Fruit fly (Drosophila melanogaster) whole organism, prepupa: ENCODE data around the gene CG16782.

ENCODE experiments used
- CG10631 ChIP-seq: fragments of 200-800 bp; sonication (Bioruptor generic); optimal IDR thresholded peaks from 2 replicates; lab custom pipeline; 2016; ENCODE audit warnings: missing biosample characterization, missing genetic modification characterization
- CG10669 ChIP-seq: fragments of 200-800 bp; sonication (Bioruptor generic); optimal IDR thresholded peaks from 3 replicates; lab custom pipeline; 2018; ENCODE audit warnings: missing biosample characterization, mild to moderate bottlenecking, missing genetic modification characterization, moderate library complexity
- CG11294 ChIP-seq: fragments of 200-800 bp; sonication (Bioruptor generic); IDR thresholded peaks from 2 replicates; pipeline ENCODE4 v1.3.6; 2022; ENCODE audit warnings: missing biosample characterization, missing genetic modification characterization
- CG11902 ChIP-seq: fragments of 200-800 bp; sonication (Bioruptor generic); optimal IDR thresholded peaks from 3 replicates; lab custom pipeline; 2016; ENCODE audit warnings: missing biosample characterization, missing genetic modification characterization
- CG15336 ChIP-seq: fragments of 200-800 bp; sonication (Bioruptor generic); IDR thresholded peaks from 2 replicates; pipeline ENCODE4 v1.3.6; 2022; ENCODE audit warnings: missing biosample characterization, missing genetic modification characterization
- CG16779 ChIP-seq: fragments of 200-800 bp; sonication (Bioruptor generic); optimal IDR thresholded peaks from 3 replicates; lab custom pipeline; 2017; ENCODE audit warnings: missing biosample characterization, mild to moderate bottlenecking, missing genetic modification characterization
- CG3032 ChIP-seq: fragments of 200-800 bp; optimal IDR thresholded peaks from 2 replicates; lab custom pipeline; 2019; ENCODE audit warnings: missing biosample characterization, mild to moderate bottlenecking, missing genetic modification characterization, moderate library complexity
- CG31627 ChIP-seq: fragments of 200-800 bp; sonication (Bioruptor generic); optimal IDR thresholded peaks from 3 replicates; lab custom pipeline; 2016; ENCODE audit warnings: missing biosample characterization, missing genetic modification characterization
- CG32006 ChIP-seq: fragments of 200-800 bp; sonication (Bioruptor generic); optimal IDR thresholded peaks from 3 replicates; lab custom pipeline; 2017; ENCODE audit warnings: missing biosample characterization, mild to moderate bottlenecking, missing genetic modification characterization
- CG3919 ChIP-seq: fragments of 200-800 bp; sonication (Bioruptor generic); optimal IDR thresholded peaks from 3 replicates; lab custom pipeline; 2016; ENCODE audit warnings: missing biosample characterization, missing genetic modification characterization
- CG6163 ChIP-seq: fragments of 200-800 bp; sonication (Bioruptor generic); IDR thresholded peaks from 3 replicates; pipeline ENCODE4 v1.3.6; 2022; ENCODE audit warnings: missing biosample characterization, missing genetic modification characterization
- CG6276 ChIP-seq: fragments of 200-800 bp; sonication (Bioruptor generic); optimal IDR thresholded peaks from 2 replicates; lab custom pipeline; 2017; ENCODE audit warnings: missing biosample characterization, mild to moderate bottlenecking, missing genetic modification characterization
- CG6792 ChIP-seq: fragments of 200-800 bp; sonication (Bioruptor generic); optimal IDR thresholded peaks from 3 replicates; lab custom pipeline; 2016; ENCODE audit warnings: missing biosample characterization, missing genetic modification characterization
- CG6808 ChIP-seq: fragments of 200-800 bp; sonication (Bioruptor generic); optimal IDR thresholded peaks from 3 replicates; lab custom pipeline; 2017; ENCODE audit warnings: missing biosample characterization, missing genetic modification characterization, mild to moderate bottlenecking, moderate library complexity, missing genetic modification reagents
- CG6854 ChIP-seq: fragments of 200-800 bp; sonication (Bioruptor generic); optimal IDR thresholded peaks from 2 replicates; lab custom pipeline; 2017; ENCODE audit warnings: missing biosample characterization, mild to moderate bottlenecking, missing genetic modification characterization
- CG7368 ChIP-seq: fragments of 200-800 bp; sonication (Bioruptor generic); optimal IDR thresholded peaks from 3 replicates; lab custom pipeline; 2016; ENCODE audit warnings: missing biosample characterization, missing genetic modification characterization
- CG8319 ChIP-seq: fragments of 200-800 bp; sonication (Bioruptor generic); optimal IDR thresholded peaks from 3 replicates; lab custom pipeline; 2016; ENCODE audit warnings: missing biosample characterization, missing genetic modification characterization
- CG9139 ChIP-seq: fragments of 200-800 bp; sonication (Bioruptor generic); optimal IDR thresholded peaks from 3 replicates; lab custom pipeline; 2017; ENCODE audit warnings: missing biosample characterization, mild to moderate bottlenecking, missing genetic modification characterization
- Eip75B ChIP-seq: fragments of 200-800 bp; sonication (Bioruptor generic); optimal IDR thresholded peaks from 3 replicates; lab custom pipeline; 2016; ENCODE audit warnings: missing biosample characterization, missing genetic modification characterization
- Eip93F ChIP-seq: fragments of 200-800 bp; sonication (Bioruptor generic); optimal IDR thresholded peaks from 2 replicates; lab custom pipeline; 2016; ENCODE audit warnings: missing biosample characterization, mild to moderate bottlenecking, missing genetic modification characterization
- Ets21C ChIP-seq: fragments of 200-800 bp; sonication (Bioruptor generic); optimal IDR thresholded peaks from 3 replicates; lab custom pipeline; 2016; ENCODE audit warnings: missing biosample characterization, missing genetic modification characterization
- Gug ChIP-seq: fragments of 200-800 bp; sonication (Bioruptor generic); IDR thresholded peaks from 2 replicates; pipeline ENCODE4 v1.3.6; 2022; ENCODE audit warnings: missing biosample characterization, missing genetic modification characterization
- Hr38 ChIP-seq: sonication (Bioruptor generic); optimal IDR thresholded peaks from 2 replicates; lab custom pipeline; 2016; ENCODE audit warnings: missing biosample characterization, missing genetic modification characterization
- Hr4 ChIP-seq: fragments of 200-800 bp; sonication (Bioruptor generic); optimal IDR thresholded peaks from 3 replicates; lab custom pipeline; 2016; ENCODE audit warnings: missing biosample characterization, missing genetic modification characterization
- Lpt ChIP-seq: fragments of 200-800 bp; sonication (Bioruptor generic); optimal IDR thresholded peaks from 3 replicates; lab custom pipeline; 2016; ENCODE audit warnings: missing biosample characterization, missing genetic modification characterization
- Met ChIP-seq: fragments of 200-800 bp; sonication (Bioruptor generic); optimal IDR thresholded peaks from 3 replicates; lab custom pipeline; 2016; ENCODE audit warnings: missing biosample characterization, missing genetic modification characterization
- Sox102F ChIP-seq: fragments of 200-800 bp; sonication (Bioruptor generic); optimal IDR thresholded peaks from 2 replicates; lab custom pipeline; 2016; ENCODE audit warnings: missing biosample characterization, mild to moderate bottlenecking, missing genetic modification characterization
- Sox14 ChIP-seq: fragments of 200-800 bp; sonication (Bioruptor generic); optimal IDR thresholded peaks from 3 replicates; lab custom pipeline; 2016; ENCODE audit warnings: missing biosample characterization, missing genetic modification characterization
- Sox15 ChIP-seq: fragments of 200-800 bp; sonication (Bioruptor generic); optimal IDR thresholded peaks from 3 replicates; lab custom pipeline; 2016; ENCODE audit warnings: missing biosample characterization, missing genetic modification characterization
- achi ChIP-seq: fragments of 200-800 bp; sonication (Bioruptor generic); optimal IDR thresholded peaks from 3 replicates; lab custom pipeline; 2016; ENCODE audit warnings: missing biosample characterization, missing genetic modification characterization
- acj6 ChIP-seq: fragments of 200-800 bp; sonication (Bioruptor generic); optimal IDR thresholded peaks from 3 replicates; lab custom pipeline; 2016; ENCODE audit warnings: missing biosample characterization, missing genetic modification characterization
- cyc ChIP-seq: fragments of 200-800 bp; sonication (Bioruptor generic); optimal IDR thresholded peaks from 3 replicates; lab custom pipeline; 2016; ENCODE audit warnings: missing biosample characterization, missing genetic modification characterization
- dsx ChIP-seq: fragments of 200-800 bp; optimal IDR thresholded peaks from 3 replicates; lab custom pipeline; 2019; ENCODE audit warnings: missing biosample characterization, mild to moderate bottlenecking, missing genetic modification characterization, moderate library complexity; ENCODE audit not compliant: poor library complexity, severe bottlenecking
- esn ChIP-seq: fragments of 200-800 bp; sonication (Bioruptor generic); optimal IDR thresholded peaks from 2 replicates; lab custom pipeline; 2016; ENCODE audit warnings: missing biosample characterization, mild to moderate bottlenecking, missing genetic modification characterization, moderate library complexity
- fd59A ChIP-seq: fragments of 200-800 bp; sonication (Bioruptor generic); optimal IDR thresholded peaks from 2 replicates; lab custom pipeline; 2017; ENCODE audit warnings: missing biosample characterization, mild to moderate bottlenecking, missing genetic modification characterization, missing genetic modification reagents
- fd85E ChIP-seq: fragments of 200-800 bp; sonication (Bioruptor generic); optimal IDR thresholded peaks from 3 replicates; lab custom pipeline; 2016; ENCODE audit warnings: missing biosample characterization, missing genetic modification characterization
- fkh ChIP-seq: fragments of 200-800 bp; sonication (Bioruptor generic); optimal IDR thresholded peaks from 3 replicates; lab custom pipeline; 2017; ENCODE audit warnings: missing biosample characterization, mild to moderate bottlenecking, missing genetic modification characterization, moderate library complexity
- lz ChIP-seq: fragments of 200-800 bp; sonication (Bioruptor generic); optimal IDR thresholded peaks from 3 replicates; lab custom pipeline; 2016; ENCODE audit warnings: missing biosample characterization, missing genetic modification characterization
- net ChIP-seq: fragments of 200-800 bp; sonication (Bioruptor generic); optimal IDR thresholded peaks from 3 replicates; lab custom pipeline; 2016; ENCODE audit warnings: missing biosample characterization, missing genetic modification characterization
- pdm3 ChIP-seq: fragments of 200-800 bp; sonication (Bioruptor generic); optimal IDR thresholded peaks from 3 replicates; lab custom pipeline; 2016; ENCODE audit warnings: missing biosample characterization, missing genetic modification characterization
- salr ChIP-seq, 2 experiments: fragments of 200-800 bp; sonication (Bioruptor generic); optimal IDR thresholded peaks; 3 replicates each; lab custom pipeline; 2016 to 2018; ENCODE audit warnings: missing biosample characterization in 2 of 2, missing genetic modification characterization in 2 of 2, mild to moderate bottlenecking in 1 of 2
- spab ChIP-seq: fragments of 200-800 bp; sonication (Bioruptor generic); optimal IDR thresholded peaks from 2 replicates; lab custom pipeline; 2017; ENCODE audit warnings: missing biosample characterization, mild to moderate bottlenecking, missing genetic modification characterization, missing genetic modification reagents
- svp ChIP-seq: fragments of 200-800 bp; sonication (Bioruptor generic); peaks from one replicate; lab custom pipeline; 2016; ENCODE audit warnings: missing biosample characterization, missing genetic modification characterization
- vri ChIP-seq: fragments of 200-800 bp; sonication (Bioruptor generic); optimal IDR thresholded peaks from 3 replicates; lab custom pipeline; 2016; ENCODE audit warnings: missing biosample characterization, mild to moderate bottlenecking, missing genetic modification characterization

CG16782 gene

DNA sequence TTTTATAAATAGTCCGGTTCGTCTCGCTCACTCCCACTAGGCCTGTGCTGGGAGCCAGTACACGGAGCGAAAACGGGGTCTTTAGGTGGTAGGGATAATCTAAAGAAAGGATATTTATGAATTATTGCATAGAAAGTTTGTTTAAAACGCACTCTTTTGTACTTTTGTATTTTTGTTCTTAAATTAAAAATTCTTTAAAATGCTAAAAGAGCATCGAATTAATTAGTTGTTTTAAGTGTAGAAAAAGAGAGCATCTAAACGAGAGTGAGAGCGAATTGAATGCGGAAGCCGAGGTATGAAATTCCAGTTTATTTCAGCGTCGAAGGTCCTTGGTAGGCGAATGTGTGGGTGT is 32.5 kb downstream of the CG16782 start (continued):
- TF ChIP-seq vri (GFP tag; lab: Kevin White, UChicago) (peak; percentile 95), spab (peak; percentile 83), esn (GFP tag; lab: Kevin White, UChicago) (peak; percentile 97), fd85E (GFP tag; lab: Kevin White, UChicago) (no peak), pdm3 (GFP tag; lab: Kevin White, UChicago) (peak; percentile 96), CG31627 (GFP tag; lab: Kevin White, UChicago) (peak; percentile 96), Eip75B (GFP tag; lab: Kevin White, UChicago) (peak; percentile 96), CG11294 (peak; percentile 41), CG16779 (peak; percentile 62), CG9139 (GFP tag; lab: Kevin White, UChicago) (peak; percentile 82), CG11902 (GFP tag; lab: Kevin White, UChicago) (peak; percentile 75), CG6854 (peak; percentile 5), CG10669 (GFP tag; lab: Kevin White, UChicago) (peak; percentile 87), Met (GFP tag; lab: Kevin White, UChicago) (peak; percentile 91), CG3919 (peak; percentile 91), fd59A (GFP tag; lab: Kevin White, UChicago) (peak; percentile 85), Sox14 (GFP tag; lab: Kevin White, UChicago) (peak; percentile 94), CG8319 (GFP tag; lab: Kevin White, UChicago) (peak; percentile 76), svp (peak; percentile 96), Lpt (GFP tag; lab: Kevin White, UChicago) (peak; percentile 84), Gug (peak; percentile 77)
- TF ChIP-seq, all 60 proteins: peak for 57

DNA sequence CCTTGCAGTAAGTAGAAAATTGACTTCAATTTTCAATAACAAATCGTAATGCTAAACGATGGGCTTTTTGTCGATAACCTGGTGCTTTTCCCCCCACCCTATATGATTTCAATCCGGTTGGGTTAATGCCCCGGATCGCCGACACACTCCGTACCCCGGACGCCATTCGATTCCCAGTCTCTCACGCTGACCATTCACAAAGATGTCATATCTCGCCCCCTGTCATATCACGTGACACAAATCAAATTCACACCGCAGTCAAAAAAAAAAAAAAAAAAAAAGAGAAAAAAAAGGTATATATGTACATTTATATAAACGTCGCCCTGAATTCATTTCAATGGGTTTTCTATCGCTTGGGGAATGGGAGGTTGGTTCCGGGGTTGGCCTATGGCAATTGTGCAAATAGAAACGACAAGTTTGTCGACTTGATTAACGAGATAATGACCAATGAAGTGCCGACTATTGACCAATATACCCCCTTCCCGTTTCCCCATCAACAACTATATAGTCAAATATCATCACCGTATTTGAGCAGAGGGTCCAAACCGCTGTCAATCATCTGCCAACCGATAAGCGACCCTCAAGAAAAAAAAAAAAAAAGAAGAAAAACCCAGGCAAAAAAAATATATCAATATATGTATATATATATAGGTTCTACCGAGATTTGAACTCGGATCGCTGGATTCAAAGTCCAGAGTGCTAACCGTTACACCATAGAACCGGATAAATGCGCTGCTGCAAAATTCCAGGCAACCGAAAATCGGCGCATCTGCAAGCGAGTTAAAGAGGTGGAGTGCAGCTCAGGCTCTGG is 33.0 kb downstream of the CG16782 start:
- TF ChIP-seq fkh (GFP tag; lab: Kevin White, UChicago), result peak; percentile 76
- TF ChIP-seq CG8319 (GFP tag; lab: Kevin White, UChicago), result no peak
- TF ChIP-seq CG31627 (GFP tag; lab: Kevin White, UChicago), result no peak
- TF ChIP-seq svp, result peak; percentile 74
- no peak for TF ChIP-seq Gug

DNA sequence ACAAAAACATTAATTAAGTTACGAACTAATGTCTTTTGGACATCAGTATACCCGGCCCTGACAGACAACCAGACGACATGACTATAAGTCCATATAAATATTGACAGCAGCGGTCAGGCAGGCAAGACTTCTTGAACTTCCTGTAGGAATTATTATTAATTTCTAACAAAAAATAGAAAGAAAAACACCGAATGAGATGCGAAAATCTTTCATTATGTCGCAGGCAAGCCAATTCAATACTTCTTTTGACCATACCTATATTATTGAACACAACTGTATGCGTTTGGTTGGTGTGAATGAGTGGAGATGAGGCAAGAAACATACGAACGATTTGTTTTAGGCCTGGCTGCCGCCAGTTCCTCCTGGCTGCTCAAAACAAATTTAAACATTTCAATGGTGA is 35.1 kb downstream of the CG16782 start:
- peak; percentile 77 for TF ChIP-seq CG6163
- peak; percentile 19 for TF ChIP-seq spab
- no peak for TF ChIP-seq CG6854
- peak; percentile 33 for TF ChIP-seq CG7368 (GFP tag; lab: Kevin White, UChicago)
- peak; percentile 61 for TF ChIP-seq CG32006 (GFP tag; lab: Kevin White, UChicago)
- peak; percentile 47 for TF ChIP-seq esn (GFP tag; lab: Kevin White, UChicago)
- TF ChIP-seq svp, result peak; percentile 79
- no peak for TF ChIP-seq CG11294
- peak; percentile 42 for TF ChIP-seq CG6276 (GFP tag; lab: Kevin White, UChicago)
- peak; percentile 30 for TF ChIP-seq vri (GFP tag; lab: Kevin White, UChicago)
- no peak for TF ChIP-seq CG6792 (GFP tag; lab: Kevin White, UChicago)
- TF ChIP-seq Lpt (GFP tag; lab: Kevin White, UChicago), result peak; percentile 26
- peak; percentile 50 for TF ChIP-seq lz (GFP tag; lab: Kevin White, UChicago)
- no peak for TF ChIP-seq Eip93F (GFP tag; lab: Kevin White, UChicago)
- peak; percentile 24 for TF ChIP-seq cyc (GFP tag; lab: Kevin White, UChicago)
- TF ChIP-seq fd59A (GFP tag; lab: Kevin White, UChicago), result no peak
- TF ChIP-seq dsx (GFP tag; lab: Kevin White, UChicago), result peak; percentile 3
- TF ChIP-seq acj6 (GFP tag; lab: Kevin White, UChicago), result peak; percentile 50
- TF ChIP-seq Sox102F (GFP tag; lab: Kevin White, UChicago), result peak; percentile 39
- TF ChIP-seq CG10669 (GFP tag; lab: Kevin White, UChicago), result peak; percentile 48
- TF ChIP-seq Hr4 (GFP tag; lab: Kevin White, UChicago), result peak; percentile 61
- no peak for TF ChIP-seq CG9139 (GFP tag; lab: Kevin White, UChicago)
- TF ChIP-seq CG15336 (GFP tag; lab: Robert Waterston, UW), result peak; percentile 63
- TF ChIP-seq net (GFP tag; lab: Kevin White, UChicago), result peak; percentile 34
- TF ChIP-seq Sox15 (GFP tag; lab: Kevin White, UChicago), result peak; percentile 26
- peak; percentile 52 for TF ChIP-seq CG10631 (GFP tag; lab: Kevin White, UChicago)
- peak; percentile 43 for TF ChIP-seq Sox14 (GFP tag; lab: Kevin White, UChicago)
- TF ChIP-seq salr (GFP tag; optimal IDR thresholded peaks at IDR 0.05; lab: Kevin White, UChicago), result peak in 1 of 2 experiments; percentile 1
- TF ChIP-seq CG31627 (GFP tag; lab: Kevin White, UChicago), result peak; percentile 46
- no peak for TF ChIP-seq Ets21C
- no peak for TF ChIP-seq Hr38 (GFP tag; lab: Kevin White, UChicago)
- peak; percentile 51 for TF ChIP-seq achi (GFP tag; lab: Kevin White, UChicago)
- TF ChIP-seq CG3032 (tag; lab: Kevin White, UChicago), result no peak
- peak; percentile 8 for TF ChIP-seq CG11902 (GFP tag; lab: Kevin White, UChicago)
- no peak for TF ChIP-seq CG6808
- TF ChIP-seq Met (GFP tag; lab: Kevin White, UChicago), result peak; percentile 54
